Worm (Caenorhabditis elegans): ENCODE results near the gene W04G3.12.

W04G3.12 gene

DNA sequence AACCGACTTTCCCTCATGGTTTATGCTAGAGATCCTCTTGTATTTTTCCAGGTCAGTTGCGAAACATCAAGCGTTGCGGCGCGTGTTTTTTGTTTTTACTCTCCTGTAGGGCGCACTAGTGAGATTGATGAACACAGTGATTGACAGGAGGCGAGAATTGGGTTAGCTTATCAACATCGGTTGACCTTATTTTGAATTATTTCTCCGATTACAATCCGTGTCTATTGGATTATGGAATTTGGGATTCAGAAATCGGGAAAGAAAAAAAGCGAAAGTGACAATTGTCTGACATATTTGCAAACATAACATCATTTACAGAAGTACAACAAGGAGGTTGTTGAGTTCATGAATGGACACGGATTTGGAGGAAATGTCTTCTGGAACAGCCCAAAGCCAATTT lies 15.7 kb downstream of the W04G3.12 start:
- TF ChIP-seq nhr-23 (tag; optimal IDR thresholded peaks at IDR 0.05), result peak; percentile 96
- TF ChIP-seq ceh-28 (tag; optimal IDR thresholded peaks at IDR 0.05), result no peak
- TF ChIP-seq ceh-9 (tag; optimal IDR thresholded peaks at IDR 0.05), result no peak
- TF ChIP-seq elt-3 (tag; optimal IDR thresholded peaks at IDR 0.05), result peak in 1 of 3 experiments; percentile 26
- TF ChIP-seq snpc-4 (tag; optimal IDR thresholded peaks at IDR 0.05), result no peak
- TF ChIP-seq R02D3.7 (tag; optimal IDR thresholded peaks at IDR 0.05), result no peak
- peak; percentile 65 for TF ChIP-seq ama-1 (optimal IDR thresholded peaks at IDR 0.05)
- TF ChIP-seq nhr-43 (tag; optimal IDR thresholded peaks at IDR 0.05; ENCODE audit: poor library complexity, severe bottlenecking), result peak; percentile 14

ce11 chrX:11059744-11060143 lies 16.9 kb downstream of the W04G3.12 start, which contains the start of gene lpr-6:
lpr-6 (plus strand) TSS chrX:11059994.
- no peak for TF ChIP-seq ceh-82 (tag; optimal IDR thresholded peaks at IDR 0.05)
- TF ChIP-seq ztf-11 (tag; optimal IDR thresholded peaks at IDR 0.05), result no peak
- TF ChIP-seq snpc-4 (tag; optimal IDR thresholded peaks at IDR 0.05), result no peak
- TF ChIP-seq sea-2 (GFP tag; optimal IDR thresholded peaks at IDR 0.05), result no peak
- TF ChIP-seq fkh-2 (tag; optimal IDR thresholded peaks at IDR 0.05), result no peak
- no peak for TF ChIP-seq nhr-67 (tag; optimal IDR thresholded peaks at IDR 0.05)
- no peak for TF ChIP-seq nfya-1 (tag; optimal IDR thresholded peaks at IDR 0.05; ENCODE audit: insufficient read depth)
- no peak for TF ChIP-seq jun-1 (tag; optimal IDR thresholded peaks at IDR 0.05)
- TF ChIP-seq nhr-43 (tag; optimal IDR thresholded peaks at IDR 0.05; ENCODE audit: poor library complexity, severe bottlenecking), result peak; percentile 86
- TF ChIP-seq ZK546.5 (tag; optimal IDR thresholded peaks at IDR 0.05), result no peak
- no peak for TF ChIP-seq zag-1 (tag; optimal IDR thresholded peaks at IDR 0.05)
- no peak for TF ChIP-seq eor-1 (tag; optimal IDR thresholded peaks at IDR 0.05)
- TF ChIP-seq elt-2 (tag; optimal IDR thresholded peaks at IDR 0.05), result no peak
- peak; percentile 11 for TF ChIP-seq ama-1 (optimal IDR thresholded peaks at IDR 0.05)
- TF ChIP-seq nhr-23 (tag; optimal IDR thresholded peaks at IDR 0.05), result peak; percentile 87
- TF ChIP-seq fkh-10 (GFP tag; optimal IDR thresholded peaks at IDR 0.05), result no peak
- TF ChIP-seq hmg-11 (tag; optimal IDR thresholded peaks at IDR 0.05), result no peak
- no peak for TF ChIP-seq pha-4 (tag; optimal IDR thresholded peaks at IDR 0.05)
- no peak for TF ChIP-seq ceh-16 (tag; optimal IDR thresholded peaks at IDR 0.05)
- TF ChIP-seq nhr-25 (tag; optimal IDR thresholded peaks at IDR 0.05), result peak; percentile 5
- no peak for TF ChIP-seq pqm-1 (tag; optimal IDR thresholded peaks at IDR 0.05)

DNA sequence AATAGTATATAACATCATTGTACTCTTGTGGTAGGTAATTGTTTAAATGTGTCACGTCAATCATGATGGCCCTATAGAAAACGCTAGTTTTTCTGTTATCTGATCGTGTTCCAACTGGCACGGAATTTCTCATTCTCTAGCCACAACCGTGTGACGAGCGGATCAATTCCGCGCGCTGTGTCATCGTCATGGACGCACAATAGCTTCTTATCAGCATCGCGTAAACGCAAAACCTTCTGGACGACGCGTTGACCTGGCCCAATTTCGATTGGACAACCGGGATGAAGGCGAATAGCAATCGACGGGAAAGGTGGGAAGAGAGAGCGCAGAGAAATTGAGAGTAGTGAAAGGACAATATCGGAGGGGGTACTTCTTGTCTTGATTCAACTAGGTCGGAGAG lies 19.6 kb downstream of the W04G3.12 start, which contains the start of gene lpr-3:
Gene lpr-3 (plus strand): TSS at position 374 of the 400 bp plus-strand sequence.
- no peak for TF ChIP-seq nhr-28 (tag; optimal IDR thresholded peaks at IDR 0.05)
- TF ChIP-seq ceh-82 (tag; optimal IDR thresholded peaks at IDR 0.05), result no peak
- peak; percentile 1 for TF ChIP-seq unc-62 (GFP tag; optimal IDR thresholded peaks at IDR 0.05)
- no peak for TF ChIP-seq snpc-4 (tag; optimal IDR thresholded peaks at IDR 0.05)
- peak; percentile 32 for TF ChIP-seq nhr-43 (tag; optimal IDR thresholded peaks at IDR 0.05; ENCODE audit: poor library complexity, severe bottlenecking)
- TF ChIP-seq nhr-25 (tag; optimal IDR thresholded peaks at IDR 0.05), result peak; percentile 46
- no peak for TF ChIP-seq R02D3.7 (tag; optimal IDR thresholded peaks at IDR 0.05)
- peak in 1 of 3 experiments; percentile 58 for TF ChIP-seq elt-3 (tag; optimal IDR thresholded peaks at IDR 0.05)
- peak; percentile 12 for TF ChIP-seq fos-1 (tag; optimal IDR thresholded peaks at IDR 0.05)
- TF ChIP-seq mml-1 (tag; optimal IDR thresholded peaks at IDR 0.05), result no peak
- TF ChIP-seq nhr-23 (tag; optimal IDR thresholded peaks at IDR 0.05), result peak; percentile 99
- TF ChIP-seq elt-1 (tag; optimal IDR thresholded peaks at IDR 0.05), result peak; percentile 33
- no peak for TF ChIP-seq nhr-237 (tag; optimal IDR thresholded peaks at IDR 0.05)
- TF ChIP-seq hmg-11 (tag; optimal IDR thresholded peaks at IDR 0.05), result no peak
- TF ChIP-seq jun-1 (tag; optimal IDR thresholded peaks at IDR 0.05), result no peak
- no peak for TF ChIP-seq ceh-9 (tag; optimal IDR thresholded peaks at IDR 0.05)
- no peak for TF ChIP-seq skn-1 (tag; optimal IDR thresholded peaks at IDR 0.05)
- TF ChIP-seq tbx-2 (tag; optimal IDR thresholded peaks at IDR 0.05), result no peak
- no peak for TF ChIP-seq egl-27 (tag; optimal IDR thresholded peaks at IDR 0.05)
- TF ChIP-seq ceh-28 (tag; optimal IDR thresholded peaks at IDR 0.05), result peak; percentile 51
- TF ChIP-seq eor-1 (tag; optimal IDR thresholded peaks at IDR 0.05), result no peak
- TF ChIP-seq daf-12 (tag; optimal IDR thresholded peaks at IDR 0.05), result no peak

- TF ChIP-seq elt-1 (tag; optimal IDR thresholded peaks at IDR 0.05), result no peak
These were observed 23.0 kb downstream of the W04G3.12 start, which contains the start of gene C09F12.2 for ce11 chrX:11053615-11054014. C09F12.2 (plus strand) TSS chrX:11053915.

Data from whole organism, L3 larva.